Fruit fly (Drosophila melanogaster): ENCODE data around the gene CarT.

dm6 chr2L:20688722-20689121 lies 41.4 kb downstream of the CarT start:
- TF ChIP-seq N (GFP tag; optimal IDR thresholded peaks at IDR 0.05) (no peak), rgr (GFP tag; optimal IDR thresholded peaks at IDR 0.05) (no peak), GATAd (GFP tag; optimal IDR thresholded peaks at IDR 0.05) (no peak), dl (GFP tag; optimal IDR thresholded peaks at IDR 0.05; ENCODE audit: insufficient read depth in 1 of 2, partially characterized antibody in 2 of 2) (no peak), pan (optimal IDR thresholded peaks at IDR 0.05) (no peak), fru (GFP tag; optimal IDR thresholded peaks at IDR 0.05) (no peak), Myc (optimal IDR thresholded peaks at IDR 0.05) (no peak), OdsH (GFP tag; optimal IDR thresholded peaks at IDR 0.05) (no peak)

All from whole organism, wandering third instar larva.